Worm (Caenorhabditis elegans) whole organism, L3 larva: Measurements from ENCODE around the gene R08E3.1.

Experiments
- lin-15B ChIP-seq: fragments of 150-350 bp; optimal IDR thresholded peaks from 2 replicates; lab custom pipeline; 2014; ENCODE audit warnings: missing biosample characterization, missing genetic modification characterization
- mdl-1 ChIP-seq: fragments of 150-350 bp; optimal IDR thresholded peaks from 2 replicates; lab custom pipeline; 2014; ENCODE audit warnings: missing biosample characterization, missing genetic modification characterization
- nhr-237 ChIP-seq: fragments of 150-350 bp; optimal IDR thresholded peaks from 2 replicates; lab custom pipeline; 2014; ENCODE audit warnings: missing biosample characterization, missing genetic modification characterization
- zag-1 ChIP-seq: fragments of 150-350 bp; optimal IDR thresholded peaks from 2 replicates; lab custom pipeline; 2014; ENCODE audit warnings: missing biosample characterization, missing genetic modification characterization

DNA sequence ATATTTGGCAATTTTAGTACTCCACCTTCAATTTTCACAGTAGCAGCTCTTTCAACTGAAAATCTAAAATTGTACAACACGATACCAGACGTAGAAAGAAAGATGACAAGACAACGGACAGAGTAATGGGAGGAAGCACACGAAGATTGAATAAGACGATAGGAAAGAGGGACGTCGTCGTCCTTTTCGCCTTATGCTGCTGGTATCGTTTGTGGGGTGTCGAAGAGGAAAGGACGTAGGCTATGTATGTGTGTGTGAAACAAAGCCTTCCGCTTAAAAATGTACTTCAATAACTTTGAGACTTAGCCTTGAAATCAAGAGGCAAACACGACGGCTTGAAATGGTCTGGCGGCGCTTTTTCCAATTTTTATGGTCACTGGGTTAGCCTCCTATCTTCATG is 50.3 kb downstream of the R08E3.1 start:
- TF ChIP-seq zag-1 (tag; lab: Kevin White, UChicago) (no peak), nhr-237 (tag; lab: Kevin White, UChicago) (no peak), lin-15B (tag; lab: Kevin White, UChicago) (no peak), mdl-1 (no peak)
